Worm (Caenorhabditis elegans) whole organism, mixed stage, embryonic: ENCODE results near the gene T09F5.2.
"Not testable (repeated sequence)": the region's sequence is repeated elsewhere in the genome, so short reads cannot be mapped to it uniquely, and the experiment has no call there.

Experiments
- M03D4.4 ChIP-seq: sonication (generic microtip); optimal IDR thresholded peaks from 2 replicates; lab custom pipeline; 2017; ENCODE audit warnings: mild to moderate bottlenecking, missing genetic modification characterization, missing compliant biosample characterization
- bed-3 ChIP-seq: fragments of 200-800 bp; sonication (Bioruptor generic); optimal IDR thresholded peaks from 3 replicates; lab custom pipeline; 2018; ENCODE audit warnings: mild to moderate bottlenecking, missing genetic modification characterization, moderate library complexity, missing compliant biosample characterization
- blmp-1 ChIP-seq: fragments of 150-350 bp; optimal IDR thresholded peaks from 2 replicates; lab custom pipeline; 2014; ENCODE audit warnings: missing biosample characterization, missing genetic modification characterization
- ceh-43 ChIP-seq: fragments of 200-800 bp; sonication (Bioruptor generic); optimal IDR thresholded peaks from 2 replicates; lab custom pipeline; 2018; ENCODE audit warnings: mild to moderate bottlenecking, missing genetic modification characterization, moderate library complexity, missing compliant biosample characterization
- ceh-83 ChIP-seq: fragments of 200-800 bp; sonication (Bioruptor generic); optimal IDR thresholded peaks from 2 replicates; lab custom pipeline; 2018; ENCODE audit warnings: mild to moderate bottlenecking, missing genetic modification characterization, missing compliant biosample characterization
- ces-1 ChIP-seq: fragments of 150-350 bp; optimal IDR thresholded peaks from 2 replicates; lab custom pipeline; 2014; ENCODE audit warnings: missing biosample characterization, missing genetic modification reagents, missing genetic modification characterization
- cnd-1 ChIP-seq: fragments of 200-800 bp; sonication (Bioruptor generic); optimal IDR thresholded peaks from 2 replicates; lab custom pipeline; 2018; ENCODE audit warnings: mild to moderate bottlenecking, missing genetic modification characterization, missing compliant biosample characterization
- drap-1 ChIP-seq: fragments of 200-800 bp; sonication (Bioruptor generic); optimal IDR thresholded peaks from 3 replicates; lab custom pipeline; 2018; ENCODE audit warnings: mild to moderate bottlenecking, missing genetic modification characterization, missing compliant biosample characterization
- elt-1 ChIP-seq: sonication (generic microtip); optimal IDR thresholded peaks from 2 replicates; lab custom pipeline; 2017; ENCODE audit warnings: missing genetic modification characterization, mild to moderate bottlenecking, missing compliant biosample characterization, antibody characterized with exemption, moderate library complexity, borderline replicate concordance; ENCODE audit not compliant: insufficient read depth
- elt-3 ChIP-seq: fragments of 150-350 bp; optimal IDR thresholded peaks from 2 replicates; lab custom pipeline; 2014; ENCODE audit warnings: missing biosample characterization, missing genetic modification characterization
- ham-2 ChIP-seq: fragments of 200-800 bp; sonication (Bioruptor generic); optimal IDR thresholded peaks from 2 replicates; lab custom pipeline; 2018; ENCODE audit warnings: mild to moderate bottlenecking, missing genetic modification characterization, missing compliant biosample characterization
- hlh-1 ChIP-seq: fragments of 150-350 bp; optimal IDR thresholded peaks from 2 replicates; lab custom pipeline; 2014; ENCODE audit warnings: missing biosample characterization, missing genetic modification reagents, missing genetic modification characterization
- lin-32 ChIP-seq: fragments of 200-800 bp; sonication (Bioruptor generic); optimal IDR thresholded peaks from 2 replicates; lab custom pipeline; 2018; ENCODE audit warnings: mild to moderate bottlenecking, missing genetic modification characterization, missing compliant biosample characterization
- lsy-2 ChIP-seq: fragments of 150-350 bp; optimal IDR thresholded peaks from 2 replicates; lab custom pipeline; 2014; ENCODE audit warnings: missing biosample characterization, missing genetic modification characterization
- mab-5 ChIP-seq: fragments of 150-350 bp; optimal IDR thresholded peaks from 2 replicates; lab custom pipeline; 2014; ENCODE audit warnings: missing biosample characterization, missing genetic modification characterization
- mls-2 ChIP-seq: sonication (generic microtip); optimal IDR thresholded peaks from 2 replicates; lab custom pipeline; 2016; ENCODE audit warnings: mild to moderate bottlenecking, missing genetic modification characterization, moderate library complexity, missing compliant biosample characterization
- nhr-12 ChIP-seq: fragments of 150-350 bp; optimal IDR thresholded peaks from 2 replicates; lab custom pipeline; 2014; ENCODE audit warnings: missing biosample characterization, missing genetic modification characterization
- nhr-2 ChIP-seq: fragments of 150-350 bp; optimal IDR thresholded peaks from 2 replicates; lab custom pipeline; 2014; ENCODE audit warnings: missing biosample characterization, missing genetic modification characterization
- nhr-237 ChIP-seq: fragments of 150-350 bp; optimal IDR thresholded peaks from 2 replicates; lab custom pipeline; 2014; ENCODE audit warnings: missing biosample characterization, missing genetic modification characterization
- nhr-28 ChIP-seq: fragments of 150-350 bp; optimal IDR thresholded peaks from 2 replicates; lab custom pipeline; 2014; ENCODE audit warnings: missing biosample characterization, missing genetic modification characterization
- nhr-76 ChIP-seq: sonication (generic microtip); optimal IDR thresholded peaks from 2 replicates; lab custom pipeline; 2017; ENCODE audit warnings: missing biosample characterization, missing genetic modification characterization
- pha-4 ChIP-seq: fragments of 150-350 bp; optimal IDR thresholded peaks from 2 replicates; lab custom pipeline; 2018; ENCODE audit warnings: missing biosample characterization, missing genetic modification reagents, missing genetic modification characterization
- sem-2 ChIP-seq: fragments of 200-800 bp; sonication (Bioruptor generic); optimal IDR thresholded peaks from 2 replicates; lab custom pipeline; 2018; ENCODE audit warnings: mild to moderate bottlenecking, missing genetic modification characterization, missing compliant biosample characterization
- snpc-4 ChIP-seq: fragments of 150-350 bp; optimal IDR thresholded peaks from 2 replicates; lab custom pipeline; 2014; ENCODE audit warnings: missing biosample characterization, missing genetic modification characterization
- sptf-1 ChIP-seq: sonication (generic microtip); optimal IDR thresholded peaks from 2 replicates; lab custom pipeline; 2017; ENCODE audit warnings: mild to moderate bottlenecking, missing genetic modification characterization, moderate library complexity, missing compliant biosample characterization
- tbx-8 ChIP-seq: fragments of 200-800 bp; sonication (Bioruptor generic); optimal IDR thresholded peaks from 2 replicates; lab custom pipeline; 2018; ENCODE audit warnings: mild to moderate bottlenecking, missing genetic modification characterization, moderate library complexity, missing compliant biosample characterization
- unc-120 ChIP-seq: sonication (generic microtip); optimal IDR thresholded peaks from 2 replicates; lab custom pipeline; 2017; ENCODE audit warnings: missing genetic modification characterization, missing compliant biosample characterization; ENCODE audit not compliant: poor library complexity, severe bottlenecking
- unc-62 ChIP-seq: fragments of 150-350 bp; optimal IDR thresholded peaks from 2 replicates; lab custom pipeline; 2014; ENCODE audit warnings: missing biosample characterization, missing genetic modification reagents, missing genetic modification characterization
- zip-8 ChIP-seq: fragments of 150-350 bp; optimal IDR thresholded peaks from 2 replicates; lab custom pipeline; 2014; ENCODE audit warnings: missing biosample characterization, missing genetic modification characterization

Gene T09F5.2

ce11 chrV:15115968-15116367, 34.8 kb upstream of the T09F5.2 start, which contains the start of gene T01G5.8:
TSS of gene T01G5.8 (plus strand) at chrV:15116268.
- not testable (repeated sequence) for TF ChIP-seq ham-2 (GFP tag; lab: Kevin White, UChicago); lsy-2 (tag; lab: Kevin White, UChicago); blmp-1 (tag; lab: Kevin White, UChicago)

- no peak for TF ChIP-seq cnd-1 (tag; lab: Kevin White, UChicago)
- no peak for TF ChIP-seq sptf-1 (tag; lab: Kevin White, UChicago)
- no peak for TF ChIP-seq tbx-8 (GFP tag; lab: Kevin White, UChicago)
- no peak for TF ChIP-seq elt-3 (tag; lab: Kevin White, UChicago)
- no peak for TF ChIP-seq ceh-83 (GFP tag; lab: Kevin White, UChicago)
- no peak for TF ChIP-seq ham-2 (GFP tag; lab: Kevin White, UChicago)
- no peak for TF ChIP-seq hlh-1 (tag; lab: Kevin White, UChicago)
- no peak for TF ChIP-seq mab-5 (tag; lab: Kevin White, UChicago)
- no peak for TF ChIP-seq nhr-28 (tag; lab: Kevin White, UChicago)
- no peak for TF ChIP-seq pha-4 (tag; lab: Kevin White, UChicago)
- no peak for TF ChIP-seq mls-2 (tag; lab: Kevin White, UChicago)
These were observed 31.2 kb upstream of the T09F5.2 start, which contains the start of gene flor-1 for ce11 chrV:15119517-15119916. TSS of gene flor-1 (minus strand) at chrV:15119617.

- not testable (repeated sequence) for TF ChIP-seq unc-62, lin-32, ces-1 (GFP tag; lab: Kevin White, UChicago)
These were observed 25.6 kb upstream of the T09F5.2 start, which contains the start of gene ugt-30 for ce11 chrV:15125162-15125561. TSS of gene ugt-30 (minus strand) at chrV:15125262.

- TF ChIP-seq nhr-28 (tag; lab: Kevin White, UChicago), result no peak
- no peak for TF ChIP-seq sem-2 (GFP tag; lab: Kevin White, UChicago)
- TF ChIP-seq zip-8 (tag; lab: Kevin White, UChicago), result no peak
- TF ChIP-seq snpc-4, result no peak
- TF ChIP-seq M03D4.4, result no peak
- no peak for TF ChIP-seq mab-5 (tag; lab: Kevin White, UChicago)
- no peak for TF ChIP-seq nhr-12 (tag; lab: Kevin White, UChicago)
- no peak for TF ChIP-seq hlh-1 (tag; lab: Kevin White, UChicago)
- TF ChIP-seq nhr-237 (tag; lab: Kevin White, UChicago), result no peak
- no peak for TF ChIP-seq blmp-1 (tag; lab: Kevin White, UChicago)
- no peak for TF ChIP-seq cnd-1 (tag; lab: Kevin White, UChicago)
- TF ChIP-seq ceh-43 (GFP tag; lab: Kevin White, UChicago), result no peak
- TF ChIP-seq tbx-8 (GFP tag; lab: Kevin White, UChicago), result no peak
- TF ChIP-seq elt-3 (tag; lab: Kevin White, UChicago), result no peak
- no peak for TF ChIP-seq mls-2 (tag; lab: Kevin White, UChicago)
- TF ChIP-seq lsy-2 (tag; lab: Kevin White, UChicago), result no peak
- no peak for TF ChIP-seq elt-1
- no peak for TF ChIP-seq nhr-2 (tag; lab: Kevin White, UChicago)
- TF ChIP-seq, all 35 proteins: peak for 0
These were observed 23.3 kb upstream of the T09F5.2 start, which contains the start of gene srj-27 for ce11 chrV:15127413-15127812. TSS of gene srj-27 (minus strand) at chrV:15127513.

- no peak for TF ChIP-seq nhr-12 (tag; lab: Kevin White, UChicago)
- no peak for TF ChIP-seq mab-5 (tag; lab: Kevin White, UChicago)
- TF ChIP-seq lsy-2 (tag; lab: Kevin White, UChicago), result no peak
- TF ChIP-seq, all 35 proteins: peak for 0
These were observed 22.8 kb upstream of the T09F5.2 start, which contains the start of gene srr-7 for ce11 chrV:15127955-15128354. TSS of gene srr-7 (plus strand) at chrV:15128255.

ce11 chrV:15132423-15132822, 18.3 kb upstream of the T09F5.2 start, which contains the start of gene str-171:
TSS of gene str-171 (minus strand) at chrV:15132523.
- TF ChIP-seq blmp-1 (tag; lab: Kevin White, UChicago) (no peak), ceh-83 (GFP tag; lab: Kevin White, UChicago) (no peak), mls-2 (tag; lab: Kevin White, UChicago) (no peak), unc-120 (no peak), drap-1 (GFP tag; lab: Kevin White, UChicago) (no peak), M03D4.4 (no peak), elt-1 (no peak), cnd-1 (tag; lab: Kevin White, UChicago) (no peak), bed-3 (GFP tag; lab: Kevin White, UChicago) (no peak), snpc-4 (no peak), lsy-2 (tag; lab: Kevin White, UChicago) (no peak), nhr-76 (tag; lab: Kevin White, UChicago) (no peak), ham-2 (GFP tag; lab: Kevin White, UChicago) (no peak), tbx-8 (GFP tag; lab: Kevin White, UChicago) (no peak), ces-1 (GFP tag; lab: Kevin White, UChicago) (no peak), nhr-12 (tag; lab: Kevin White, UChicago) (no peak), mab-5 (tag; lab: Kevin White, UChicago) (no peak), unc-62 (GFP tag; lab: Kevin White, UChicago) (no peak)
